Worm (Caenorhabditis elegans) whole organism, midembryonic: ENCODE results near the gene B0001.2.

ENCODE experiments used
- T22C8.4 ChIP-seq: fragments of 200-800 bp; sonication (Bioruptor generic); IDR thresholded peaks from 2 replicates; pipeline ENCODE4 v1.3.6; 2022; ENCODE audit warnings: missing genetic modification characterization, missing compliant biosample characterization
- cog-1 ChIP-seq: sonication (generic microtip); optimal IDR thresholded peaks from 2 replicates; lab custom pipeline; 2016; ENCODE audit warnings: missing genetic modification characterization, missing compliant biosample characterization
- flt-1 ChIP-seq: fragments of 200-800 bp; sonication (Bioruptor generic); IDR thresholded peaks from 2 replicates; pipeline ENCODE4 v1.3.6; 2022; ENCODE audit warnings: missing genetic modification characterization, missing compliant biosample characterization
- klf-2 ChIP-seq: fragments of 200-800 bp; sonication (Bioruptor generic); conservative IDR thresholded peaks from 2 replicates; pipeline ENCODE4 v1.3.6; 2022; ENCODE audit warnings: missing genetic modification reagents, missing genetic modification characterization, missing compliant biosample characterization
- med-1 ChIP-seq: sonication (generic microtip); optimal IDR thresholded peaks from 2 replicates; lab custom pipeline; 2017; ENCODE audit warnings: missing genetic modification characterization, mild to moderate bottlenecking, missing compliant biosample characterization, antibody characterized with exemption, missing genetic modification reagents; ENCODE audit not compliant: insufficient read depth
- ref-1 ChIP-seq: fragments of 200-800 bp; sonication (Bioruptor generic); conservative IDR thresholded peaks from 2 replicates; pipeline ENCODE4 v1.3.6; 2022; ENCODE audit warnings: missing genetic modification reagents, missing genetic modification characterization, missing compliant biosample characterization
- tab-1 ChIP-seq: fragments of 200-800 bp; sonication (Bioruptor generic); IDR thresholded peaks from 2 replicates; pipeline ENCODE4 v1.3.6; 2022; ENCODE audit warnings: missing genetic modification characterization, missing compliant biosample characterization
- ztf-23 ChIP-seq: fragments of 200-800 bp; sonication (Bioruptor generic); IDR thresholded peaks from 2 replicates; pipeline ENCODE4 v1.3.6; 2022; ENCODE audit warnings: missing genetic modification reagents, missing genetic modification characterization, missing compliant biosample characterization
- ztf-29 ChIP-seq: fragments of 200-800 bp; sonication (Bioruptor generic); IDR thresholded peaks from 2 replicates; pipeline ENCODE4 v1.3.6; 2022; ENCODE audit warnings: missing genetic modification reagents, missing genetic modification characterization, missing compliant biosample characterization

The B0001.2 gene

ce11 chrIV:12124314-12125084, 26.3 kb downstream of the B0001.2 start, which contains the start of gene dhhc-6:
dhhc-6 (plus strand) TSS chrIV:12124952.
- TF ChIP-seq ztf-23 (GFP tag; lab: Robert Waterston, UW) (no peak), med-1 (no peak), flt-1 (GFP tag; lab: Robert Waterston, UW) (0 out of 2 replicates have a peak, but pooled peaks have one; percentile 11), ref-1 (GFP tag; lab: Robert Waterston, UW) (no peak), klf-2 (GFP tag; lab: Robert Waterston, UW) (no peak), ztf-29 (GFP tag; lab: Robert Waterston, UW) (no peak)

- TF ChIP-seq ztf-29 (GFP tag; lab: Robert Waterston, UW) (no peak), ztf-23 (GFP tag; lab: Robert Waterston, UW) (no peak), klf-2 (GFP tag; lab: Robert Waterston, UW) (no peak), T22C8.4 (GFP tag; lab: Robert Waterston, UW) (no peak), flt-1 (GFP tag; lab: Robert Waterston, UW) (no peak), cog-1 (tag; lab: Kevin White, UChicago) (no peak), tab-1 (GFP tag; lab: Robert Waterston, UW) (no peak), med-1 (no peak), ref-1 (GFP tag; lab: Robert Waterston, UW) (no peak)
Measured at ce11 chrIV:12122874-12123664, 27.7 kb downstream of the B0001.2 start, which contains the start of gene aly-3. aly-3 (plus strand) TSS chrIV:12123282.

- no peak for TF ChIP-seq ztf-23 (GFP tag; lab: Robert Waterston, UW)
- TF ChIP-seq cog-1 (tag; lab: Kevin White, UChicago) = no peak
- TF ChIP-seq ref-1 (GFP tag; lab: Robert Waterston, UW) = no peak
- TF ChIP-seq flt-1 (GFP tag; lab: Robert Waterston, UW) = no peak
- TF ChIP-seq klf-2 (GFP tag; lab: Robert Waterston, UW) = no peak
- TF ChIP-seq tab-1 (GFP tag; lab: Robert Waterston, UW) = no peak
- no peak for TF ChIP-seq T22C8.4 (GFP tag; lab: Robert Waterston, UW)
- TF ChIP-seq med-1 = no peak
- no peak for TF ChIP-seq ztf-29 (GFP tag; lab: Robert Waterston, UW)
Measured at ce11 chrIV:12121076-12121475, 29.7 kb downstream of the B0001.2 start, which contains the start of the genes ddb-1 and M18.6. ddb-1 (minus strand) TSS chrIV:12121165. M18.6 (plus strand) TSS chrIV:12121310.

ce11 chrIV:12120536-12120935, 30.2 kb downstream of the B0001.2 start:
- TF ChIP-seq flt-1 (GFP tag; lab: Robert Waterston, UW) (no peak), ztf-23 (GFP tag; lab: Robert Waterston, UW) (no peak)

ce11 chrIV:12114498-12114897, 36.3 kb downstream of the B0001.2 start:
- no peak for TF ChIP-seq tab-1 (GFP tag; lab: Robert Waterston, UW)
- TF ChIP-seq flt-1 (GFP tag; lab: Robert Waterston, UW) = no peak
- TF ChIP-seq ref-1 (GFP tag; lab: Robert Waterston, UW) = no peak
- no peak for TF ChIP-seq T22C8.4 (GFP tag; lab: Robert Waterston, UW)
- TF ChIP-seq med-1 = no peak
- no peak for TF ChIP-seq cog-1 (tag; lab: Kevin White, UChicago)

ce11 chrIV:12113056-12113455, 37.7 kb downstream of the B0001.2 start:
- TF ChIP-seq ztf-29 (GFP tag; lab: Robert Waterston, UW) = no peak
- no peak for TF ChIP-seq tab-1 (GFP tag; lab: Robert Waterston, UW)
- TF ChIP-seq cog-1 (tag; lab: Kevin White, UChicago) = no peak
- no peak for TF ChIP-seq ztf-23 (GFP tag; lab: Robert Waterston, UW)
- TF ChIP-seq ref-1 (GFP tag; lab: Robert Waterston, UW) = no peak
- no peak for TF ChIP-seq klf-2 (GFP tag; lab: Robert Waterston, UW)
- no peak for TF ChIP-seq med-1
- TF ChIP-seq T22C8.4 (GFP tag; lab: Robert Waterston, UW) = no peak
- TF ChIP-seq flt-1 (GFP tag; lab: Robert Waterston, UW) = no peak

- TF ChIP-seq tab-1 (GFP tag; lab: Robert Waterston, UW) (no peak), flt-1 (GFP tag; lab: Robert Waterston, UW) (no peak), med-1 (no peak), T22C8.4 (GFP tag; lab: Robert Waterston, UW) (no peak), cog-1 (tag; lab: Kevin White, UChicago) (no peak), klf-2 (GFP tag; lab: Robert Waterston, UW) (no peak), ref-1 (GFP tag; lab: Robert Waterston, UW) (no peak), ztf-23 (GFP tag; lab: Robert Waterston, UW) (no peak)
Measured at ce11 chrIV:12111477-12111876, 39.3 kb downstream of the B0001.2 start, which contains the start of gene dlc-2. dlc-2 (minus strand) TSS chrIV:12111577.

- TF ChIP-seq cog-1 (tag; lab: Kevin White, UChicago) (no peak), ztf-23 (GFP tag; lab: Robert Waterston, UW) (no peak), ztf-29 (GFP tag; lab: Robert Waterston, UW) (no peak)
Measured at ce11 chrIV:12110339-12110738, 40.4 kb downstream of the B0001.2 start, which contains the start of gene col-129. col-129 (minus strand) TSS chrIV:12110439.

ce11 chrIV:12109743-12110142, 41.0 kb downstream of the B0001.2 start:
- TF ChIP-seq flt-1 (GFP tag; lab: Robert Waterston, UW) (no peak), ztf-23 (GFP tag; lab: Robert Waterston, UW) (no peak), T22C8.4 (GFP tag; lab: Robert Waterston, UW) (no peak), ztf-29 (GFP tag; lab: Robert Waterston, UW) (no peak), tab-1 (GFP tag; lab: Robert Waterston, UW) (no peak), med-1 (no peak), cog-1 (tag; lab: Kevin White, UChicago) (no peak), ref-1 (GFP tag; lab: Robert Waterston, UW) (no peak)
